Fruit fly (Drosophila melanogaster): Measurements from ENCODE around the gene SclA.

DNA sequence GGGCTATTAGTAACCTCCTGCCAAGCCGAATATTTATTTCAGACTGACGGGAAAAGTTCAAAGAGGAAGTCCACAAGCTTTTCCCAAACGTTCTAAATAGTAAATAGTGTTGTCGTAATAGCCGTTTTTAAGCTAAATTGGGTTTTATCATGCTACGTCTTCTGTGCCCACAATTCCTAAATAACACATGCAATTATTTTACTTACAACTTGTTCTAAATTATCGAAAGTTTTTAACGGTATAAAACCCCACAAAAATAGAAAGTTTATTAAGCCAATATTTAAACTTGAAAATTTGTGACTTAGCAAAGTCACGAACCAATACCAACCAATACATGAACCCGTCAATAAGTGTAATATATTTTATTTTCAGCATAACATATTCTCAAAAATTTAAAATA is 10.9 kb downstream of the SclA start, which contains the start of gene CG13284:
- no peak for TF ChIP-seq Dll (optimal IDR thresholded peaks at IDR 0.05)
- TF ChIP-seq pan (optimal IDR thresholded peaks at IDR 0.05): no peak
- TF ChIP-seq CG8478 (optimal IDR thresholded peaks at IDR 0.05): no peak
- TF ChIP-seq usp (GFP tag; optimal IDR thresholded peaks at IDR 0.05): no peak
- no peak for TF ChIP-seq psq (optimal IDR thresholded peaks at IDR 0.05)
- no peak for TF ChIP-seq EcR (GFP tag; optimal IDR thresholded peaks at IDR 0.05)
